Worm (Caenorhabditis elegans) whole organism, mixed stage, embryonic: ENCODE data around the gene csp-1.

Experiments
- M03D4.4 ChIP-seq: sonication (generic microtip); optimal IDR thresholded peaks from 2 replicates; lab custom pipeline; 2017; ENCODE audit warnings: mild to moderate bottlenecking, missing genetic modification characterization, missing compliant biosample characterization
- blmp-1 ChIP-seq: fragments of 150-350 bp; optimal IDR thresholded peaks from 2 replicates; lab custom pipeline; 2014; ENCODE audit warnings: missing biosample characterization, missing genetic modification characterization
- ceh-39 ChIP-seq: fragments of 150-350 bp; optimal IDR thresholded peaks from 2 replicates; lab custom pipeline; 2014; ENCODE audit warnings: missing biosample characterization, missing genetic modification characterization
- ceh-43 ChIP-seq: fragments of 200-800 bp; sonication (Bioruptor generic); optimal IDR thresholded peaks from 2 replicates; lab custom pipeline; 2018; ENCODE audit warnings: mild to moderate bottlenecking, missing genetic modification characterization, moderate library complexity, missing compliant biosample characterization
- ceh-83 ChIP-seq: fragments of 200-800 bp; sonication (Bioruptor generic); optimal IDR thresholded peaks from 2 replicates; lab custom pipeline; 2018; ENCODE audit warnings: mild to moderate bottlenecking, missing genetic modification characterization, missing compliant biosample characterization
- ces-1 ChIP-seq: fragments of 150-350 bp; optimal IDR thresholded peaks from 2 replicates; lab custom pipeline; 2014; ENCODE audit warnings: missing biosample characterization, missing genetic modification reagents, missing genetic modification characterization
- cnd-1 ChIP-seq: fragments of 200-800 bp; sonication (Bioruptor generic); optimal IDR thresholded peaks from 2 replicates; lab custom pipeline; 2018; ENCODE audit warnings: mild to moderate bottlenecking, missing genetic modification characterization, missing compliant biosample characterization
- drap-1 ChIP-seq: fragments of 200-800 bp; sonication (Bioruptor generic); optimal IDR thresholded peaks from 3 replicates; lab custom pipeline; 2018; ENCODE audit warnings: mild to moderate bottlenecking, missing genetic modification characterization, missing compliant biosample characterization
- elt-1 ChIP-seq: sonication (generic microtip); optimal IDR thresholded peaks from 2 replicates; lab custom pipeline; 2017; ENCODE audit warnings: missing genetic modification characterization, mild to moderate bottlenecking, missing compliant biosample characterization, antibody characterized with exemption, moderate library complexity, borderline replicate concordance; ENCODE audit not compliant: insufficient read depth
- elt-3 ChIP-seq: fragments of 150-350 bp; optimal IDR thresholded peaks from 2 replicates; lab custom pipeline; 2014; ENCODE audit warnings: missing biosample characterization, missing genetic modification characterization
- flh-1 ChIP-seq: fragments of 200-800 bp; sonication (Bioruptor generic); optimal IDR thresholded peaks from 2 replicates; lab custom pipeline; 2018; ENCODE audit warnings: mild to moderate bottlenecking, missing genetic modification characterization, moderate library complexity, missing compliant biosample characterization
- ham-2 ChIP-seq: fragments of 200-800 bp; sonication (Bioruptor generic); optimal IDR thresholded peaks from 2 replicates; lab custom pipeline; 2018; ENCODE audit warnings: mild to moderate bottlenecking, missing genetic modification characterization, missing compliant biosample characterization
- hlh-1 ChIP-seq: fragments of 150-350 bp; optimal IDR thresholded peaks from 2 replicates; lab custom pipeline; 2014; ENCODE audit warnings: missing biosample characterization, missing genetic modification reagents, missing genetic modification characterization
- lin-32 ChIP-seq: fragments of 200-800 bp; sonication (Bioruptor generic); optimal IDR thresholded peaks from 2 replicates; lab custom pipeline; 2018; ENCODE audit warnings: mild to moderate bottlenecking, missing genetic modification characterization, missing compliant biosample characterization
- lsy-2 ChIP-seq: fragments of 150-350 bp; optimal IDR thresholded peaks from 2 replicates; lab custom pipeline; 2014; ENCODE audit warnings: missing biosample characterization, missing genetic modification characterization
- mep-1 ChIP-seq: fragments of 150-350 bp; optimal IDR thresholded peaks from 2 replicates; lab custom pipeline; 2017; ENCODE audit warnings: missing biosample characterization, missing genetic modification reagents, missing genetic modification characterization, inconsistent platforms
- nhr-2 ChIP-seq: fragments of 150-350 bp; optimal IDR thresholded peaks from 2 replicates; lab custom pipeline; 2014; ENCODE audit warnings: missing biosample characterization, missing genetic modification characterization
- nhr-237 ChIP-seq: fragments of 150-350 bp; optimal IDR thresholded peaks from 2 replicates; lab custom pipeline; 2014; ENCODE audit warnings: missing biosample characterization, missing genetic modification characterization
- nhr-28 ChIP-seq: fragments of 150-350 bp; optimal IDR thresholded peaks from 2 replicates; lab custom pipeline; 2014; ENCODE audit warnings: missing biosample characterization, missing genetic modification characterization
- nhr-76 ChIP-seq: sonication (generic microtip); optimal IDR thresholded peaks from 2 replicates; lab custom pipeline; 2017; ENCODE audit warnings: missing biosample characterization, missing genetic modification characterization
- sem-2 ChIP-seq: fragments of 200-800 bp; sonication (Bioruptor generic); optimal IDR thresholded peaks from 2 replicates; lab custom pipeline; 2018; ENCODE audit warnings: mild to moderate bottlenecking, missing genetic modification characterization, missing compliant biosample characterization
- snpc-4 ChIP-seq: fragments of 150-350 bp; optimal IDR thresholded peaks from 2 replicates; lab custom pipeline; 2014; ENCODE audit warnings: missing biosample characterization, missing genetic modification characterization
- sptf-1 ChIP-seq: sonication (generic microtip); optimal IDR thresholded peaks from 2 replicates; lab custom pipeline; 2017; ENCODE audit warnings: mild to moderate bottlenecking, missing genetic modification characterization, moderate library complexity, missing compliant biosample characterization
- tbx-8 ChIP-seq: fragments of 200-800 bp; sonication (Bioruptor generic); optimal IDR thresholded peaks from 2 replicates; lab custom pipeline; 2018; ENCODE audit warnings: mild to moderate bottlenecking, missing genetic modification characterization, moderate library complexity, missing compliant biosample characterization
- unc-120 ChIP-seq: sonication (generic microtip); optimal IDR thresholded peaks from 2 replicates; lab custom pipeline; 2017; ENCODE audit warnings: missing genetic modification characterization, missing compliant biosample characterization; ENCODE audit not compliant: poor library complexity, severe bottlenecking
- unc-39 ChIP-seq: fragments of 150-350 bp; optimal IDR thresholded peaks from 2 replicates; lab custom pipeline; 2014; ENCODE audit warnings: missing biosample characterization, missing genetic modification characterization
- unc-62 ChIP-seq: fragments of 150-350 bp; optimal IDR thresholded peaks from 2 replicates; lab custom pipeline; 2014; ENCODE audit warnings: missing biosample characterization, missing genetic modification reagents, missing genetic modification characterization
- ztf-11 ChIP-seq: fragments of 150-350 bp; optimal IDR thresholded peaks from 2 replicates; lab custom pipeline; 2014; ENCODE audit warnings: missing biosample characterization, missing genetic modification characterization

The csp-1 gene

DNA sequence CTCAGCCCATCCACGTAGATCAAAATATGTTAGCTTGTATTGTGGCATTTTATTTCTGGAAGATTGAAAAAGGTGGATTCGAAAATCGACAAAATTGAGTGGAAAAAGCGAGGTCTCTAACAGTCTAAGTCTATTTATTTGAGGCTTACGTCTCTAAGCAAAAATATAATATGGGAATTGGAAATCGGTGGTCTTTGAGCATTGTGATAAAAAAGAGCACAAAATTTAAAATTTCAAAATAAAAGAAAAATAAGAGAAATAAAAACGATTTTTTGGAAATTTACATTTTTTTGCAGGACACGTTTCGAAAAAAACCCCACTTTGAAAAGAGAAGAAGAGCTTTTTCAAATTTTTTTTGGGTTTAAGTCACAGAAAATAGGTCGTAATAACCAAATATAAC, 12.1 kb downstream of the csp-1 start, which contains the start of gene gst-15:
TSS of gene gst-15 (minus strand) at position 101 of the 400 bp plus-strand sequence.
- no peak for TF ChIP-seq tbx-8 (GFP tag; lab: Kevin White, UChicago)
- TF ChIP-seq nhr-28 (tag; lab: Kevin White, UChicago), result no peak
- no peak for TF ChIP-seq blmp-1 (tag; lab: Kevin White, UChicago)
- TF ChIP-seq ztf-11 (tag; lab: Kevin White, UChicago), result no peak
- TF ChIP-seq unc-120 (tag; lab: Kevin White, UChicago), result no peak
- TF ChIP-seq sem-2 (GFP tag; lab: Kevin White, UChicago), result no peak
- no peak for TF ChIP-seq drap-1 (GFP tag; lab: Kevin White, UChicago)
- TF ChIP-seq lin-32 (GFP tag; lab: Kevin White, UChicago), result no peak
- TF ChIP-seq ceh-43, result no peak
- no peak for TF ChIP-seq lsy-2 (tag; lab: Kevin White, UChicago)
- TF ChIP-seq ceh-39 (tag; lab: Kevin White, UChicago), result no peak
- no peak for TF ChIP-seq elt-1 (tag; lab: Kevin White, UChicago)
- TF ChIP-seq hlh-1 (tag; lab: Kevin White, UChicago), result no peak
- no peak for TF ChIP-seq sptf-1 (tag; lab: Kevin White, UChicago)
- TF ChIP-seq flh-1, result no peak
- TF ChIP-seq nhr-2 (tag; lab: Kevin White, UChicago), result no peak
- TF ChIP-seq ham-2 (GFP tag; lab: Kevin White, UChicago), result no peak
- TF ChIP-seq snpc-4 (tag; lab: Kevin White, UChicago), result no peak

DNA sequence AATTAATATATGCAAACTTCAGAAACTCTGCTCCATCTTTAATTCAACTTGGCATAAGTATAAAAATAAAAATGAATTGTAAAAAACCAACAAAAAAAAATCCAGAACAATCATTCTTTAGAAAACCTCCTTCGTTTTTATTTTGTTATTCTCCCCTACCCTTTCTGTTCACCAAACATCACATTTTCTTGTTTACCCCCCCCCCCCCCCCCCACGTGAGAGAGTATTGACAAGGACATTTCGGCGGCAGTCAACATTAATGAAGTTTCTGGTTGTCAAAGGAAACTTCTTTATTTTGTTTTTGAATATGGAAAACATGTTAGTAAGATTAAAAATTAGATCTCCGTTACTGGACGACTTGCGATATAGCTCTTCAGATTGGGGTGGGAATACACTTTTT, 13.5 kb downstream of the csp-1 start:
- TF ChIP-seq nhr-76, result no peak
- no peak for TF ChIP-seq mep-1 (tag; lab: Kevin White, UChicago)
- TF ChIP-seq lin-32 (GFP tag; lab: Kevin White, UChicago), result no peak
- no peak for TF ChIP-seq drap-1 (GFP tag; lab: Kevin White, UChicago)
- TF ChIP-seq flh-1, result no peak
- no peak for TF ChIP-seq elt-1 (tag; lab: Kevin White, UChicago)
- no peak for TF ChIP-seq nhr-28 (tag; lab: Kevin White, UChicago)

DNA sequence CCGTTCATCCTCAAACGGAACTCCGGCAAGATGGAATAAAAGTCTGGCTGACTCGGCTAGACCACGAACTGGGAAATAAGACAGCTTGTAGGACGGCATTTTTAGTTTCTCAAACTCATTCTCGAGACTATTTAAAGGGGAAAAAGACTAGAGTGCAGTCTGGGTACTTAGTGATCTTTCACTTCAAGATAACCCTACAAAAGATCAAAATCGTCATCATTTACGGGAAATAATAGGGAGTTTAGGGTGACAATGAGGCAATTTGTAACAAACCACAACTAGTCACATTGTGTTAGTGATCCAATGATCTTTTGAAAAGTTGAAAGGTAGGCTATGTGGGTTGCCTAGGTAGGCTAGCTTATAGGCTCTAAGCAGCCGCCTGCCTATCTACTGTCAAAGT, 15.0 kb downstream of the csp-1 start, which contains the start of gene gst-14:
TSS of gene gst-14 (minus strand) at position 101 of the 400 bp plus-strand sequence.
- TF ChIP-seq drap-1 (GFP tag; lab: Kevin White, UChicago), result no peak
- TF ChIP-seq unc-120 (tag; lab: Kevin White, UChicago), result no peak

DNA sequence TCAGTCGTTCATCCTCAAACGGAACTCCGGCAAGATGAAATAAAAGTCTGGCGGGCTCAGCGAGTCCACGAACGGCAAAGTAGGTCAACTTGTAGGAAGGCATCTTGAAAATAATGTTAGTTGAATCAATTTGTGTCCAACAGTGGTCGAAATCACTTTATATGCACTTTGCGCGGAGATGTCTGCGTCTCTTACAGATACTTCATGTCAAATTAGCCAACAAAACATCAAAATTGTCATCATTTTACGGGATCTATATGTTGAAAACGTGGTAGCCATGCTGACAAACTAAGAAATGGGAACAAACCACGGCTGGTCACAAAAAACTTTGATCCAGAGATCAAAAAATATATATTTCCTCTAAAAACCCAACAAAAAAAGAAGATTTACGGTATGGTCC, 16.8 kb downstream of the csp-1 start, which contains the start of gene gst-12:
TSS of gene gst-12 (minus strand) at position 254 of the 400 bp plus-strand sequence.
- no peak for TF ChIP-seq unc-120 (tag; lab: Kevin White, UChicago)
- TF ChIP-seq nhr-2 (tag; lab: Kevin White, UChicago), result no peak
- no peak for TF ChIP-seq elt-3 (tag; lab: Kevin White, UChicago)
- no peak for TF ChIP-seq M03D4.4
- TF ChIP-seq unc-62 (GFP tag; lab: Kevin White, UChicago), result peak; percentile 24
- no peak for TF ChIP-seq ces-1 (GFP tag; lab: Kevin White, UChicago)
- no peak for TF ChIP-seq ceh-83 (GFP tag; lab: Kevin White, UChicago)
- TF ChIP-seq elt-1 (tag; lab: Kevin White, UChicago), result no peak

DNA sequence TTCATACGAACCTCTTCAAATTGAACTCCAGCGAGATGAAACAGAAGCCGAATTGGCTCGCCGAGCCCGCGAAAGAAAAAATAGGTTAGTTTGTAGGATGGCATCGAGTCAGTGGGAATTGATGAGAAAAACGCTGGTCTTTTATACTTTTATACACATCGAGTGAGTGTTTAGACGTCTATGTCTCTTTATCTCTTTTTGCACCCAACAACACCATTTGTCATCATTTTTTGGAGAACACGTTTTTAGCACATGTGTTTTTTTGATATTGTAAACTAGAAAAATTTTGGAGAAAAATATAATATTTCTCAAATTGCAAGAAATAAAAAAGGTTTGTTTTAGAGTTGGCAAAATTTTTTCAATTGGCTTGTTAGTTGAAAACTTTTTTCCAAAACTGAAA, 23.3 kb downstream of the csp-1 start, which contains the start of gene gst-16:
TSS of gene gst-16 (minus strand) at position 111 of the 400 bp plus-strand sequence.
- TF ChIP-seq nhr-28 (tag; lab: Kevin White, UChicago) (no peak), cnd-1 (tag; lab: Kevin White, UChicago) (no peak), nhr-237 (tag; lab: Kevin White, UChicago) (no peak), ztf-11 (tag; lab: Kevin White, UChicago) (no peak), mep-1 (tag; lab: Kevin White, UChicago) (no peak), unc-120 (tag; lab: Kevin White, UChicago) (no peak), drap-1 (GFP tag; lab: Kevin White, UChicago) (no peak), elt-1 (tag; lab: Kevin White, UChicago) (no peak), unc-39 (no peak), tbx-8 (GFP tag; lab: Kevin White, UChicago) (no peak), sem-2 (GFP tag; lab: Kevin White, UChicago) (no peak), ces-1 (GFP tag; lab: Kevin White, UChicago) (no peak), nhr-76 (no peak), ham-2 (GFP tag; lab: Kevin White, UChicago) (no peak), hlh-1 (tag; lab: Kevin White, UChicago) (no peak), lin-32 (GFP tag; lab: Kevin White, UChicago) (no peak)
